Fruit fly (Drosophila melanogaster) whole organism, larva: ENCODE data around the gene CG6428.
A peak's percentile ranks its signal among the peaks of the same experiment; 100 is the strongest.
"Not testable (repeated sequence)": the region's sequence is repeated elsewhere in the genome, so short reads cannot be mapped to it uniquely, and the experiment has no call there.

Experiments
- noc ChIP-seq: fragments of 200-800 bp; sonication (Bioruptor generic); optimal IDR thresholded peaks from 3 replicates; lab custom pipeline; 2019; ENCODE audit warnings: missing biosample characterization, mild to moderate bottlenecking, missing genetic modification characterization, moderate library complexity

Gene CG6428

DNA sequence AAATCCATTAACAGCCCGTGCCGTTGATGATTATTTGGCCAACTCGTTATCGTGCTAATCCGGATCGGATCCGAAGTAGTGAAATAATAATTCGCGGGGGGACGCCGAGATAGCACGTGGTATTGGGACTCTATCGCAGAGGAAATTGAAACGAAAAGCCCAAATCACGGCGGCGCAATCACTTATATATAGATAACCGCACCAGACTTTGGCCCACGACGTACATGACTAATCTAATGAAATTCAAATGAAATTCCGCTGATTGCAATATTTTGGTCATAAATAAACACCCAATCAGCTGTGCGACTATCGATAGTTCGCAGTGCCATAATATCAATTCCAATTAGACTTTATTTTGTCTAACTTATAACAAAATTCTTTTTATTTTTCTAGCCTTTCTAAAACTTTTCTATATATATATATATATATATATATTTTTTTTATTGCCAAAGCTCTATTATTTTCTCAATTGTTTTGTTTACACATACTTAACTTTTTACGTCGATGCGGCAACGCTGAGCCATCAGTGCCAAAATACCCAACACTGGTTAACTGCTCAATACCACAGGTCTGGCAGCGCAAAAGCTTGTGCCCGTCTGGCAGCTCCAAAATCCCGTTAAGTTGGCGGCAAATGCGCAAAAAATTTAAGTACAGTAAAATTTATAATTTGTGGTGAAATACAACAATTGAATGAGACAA, at the start of gene CG6428:
Gene CG6428 (minus strand): TSS at position 310 of the 699 bp plus-strand sequence.
- TF ChIP-seq noc: peak; percentile 45

DNA sequence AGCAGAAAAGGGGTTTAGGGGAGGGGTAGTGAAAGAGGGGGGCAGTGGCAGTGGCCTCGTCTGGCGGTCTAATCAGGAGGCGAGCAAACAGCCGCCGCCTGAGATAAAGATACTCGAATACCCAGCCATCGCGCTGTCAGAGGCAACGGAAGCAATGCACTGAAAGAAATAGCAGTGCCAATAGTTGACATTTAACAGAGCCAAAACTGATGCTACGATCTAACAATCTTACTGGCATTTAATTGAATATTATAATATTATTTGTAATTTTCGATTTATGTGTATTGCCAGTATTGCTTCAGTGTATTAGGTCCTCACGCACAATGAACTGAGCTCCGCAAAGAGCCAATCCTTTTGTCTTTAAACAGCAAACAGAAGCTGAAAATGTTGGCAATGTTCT, 44.4 kb upstream of the CG6428 start:
- no peak for TF ChIP-seq noc

DNA sequence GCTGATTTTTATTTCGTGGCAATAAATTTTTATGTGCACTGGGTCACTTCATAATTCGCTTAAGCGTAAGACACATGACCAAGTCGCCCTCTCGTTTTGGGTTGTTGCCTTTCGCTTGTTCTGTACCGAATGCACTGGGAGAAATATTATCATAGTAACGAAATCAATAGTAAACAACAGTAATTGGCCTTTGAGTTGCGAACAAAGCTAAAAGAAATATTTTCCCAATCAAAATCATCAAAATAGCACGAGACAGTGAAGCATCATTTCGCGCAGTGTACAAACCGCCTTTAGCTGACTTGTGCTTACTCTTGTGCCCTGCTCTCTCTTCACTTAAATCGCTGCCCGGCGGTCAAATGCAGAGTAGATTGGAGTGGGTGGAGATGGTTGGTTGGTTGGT, 42.4 kb upstream of the CG6428 start:
- no peak for TF ChIP-seq noc

DNA sequence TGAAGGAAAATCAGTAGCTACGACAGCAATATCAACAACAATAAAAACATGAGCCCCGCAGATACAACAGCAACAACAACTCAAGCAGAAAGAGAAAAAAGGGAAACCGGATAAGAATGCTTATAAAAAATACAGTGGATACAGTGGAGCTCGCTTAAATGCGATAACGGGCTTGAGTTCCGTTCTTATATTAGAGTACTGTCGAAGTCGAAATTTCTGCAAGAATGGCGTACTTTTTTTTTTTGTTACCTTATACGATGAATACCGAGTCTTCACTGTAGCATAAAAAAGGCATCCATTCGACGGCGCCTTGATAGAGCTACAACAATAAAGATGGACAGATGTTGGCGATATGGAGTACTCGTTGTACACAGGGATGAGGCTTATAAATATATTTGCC, 41.7 kb upstream of the CG6428 start:
- TF ChIP-seq noc: no peak

DNA sequence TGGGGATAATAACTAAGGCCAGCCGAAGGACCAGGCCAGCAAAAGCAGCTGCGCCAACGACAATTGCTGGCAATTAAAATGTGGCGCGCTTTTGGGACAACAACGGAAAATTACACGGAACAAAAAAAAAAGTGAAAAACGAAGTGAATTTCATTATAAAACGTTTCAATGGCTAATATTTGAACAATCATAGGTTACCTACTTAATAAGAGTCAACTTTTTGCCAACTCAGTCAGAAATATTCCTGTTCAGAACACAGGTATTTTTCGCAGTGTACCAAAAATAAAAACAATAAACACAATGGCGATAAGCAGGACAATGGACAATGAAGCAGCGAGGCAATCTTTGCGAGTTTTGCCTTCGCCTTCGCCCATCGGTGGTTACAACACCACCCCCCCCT, 36.6 kb upstream of the CG6428 start:
- TF ChIP-seq noc: no peak

DNA sequence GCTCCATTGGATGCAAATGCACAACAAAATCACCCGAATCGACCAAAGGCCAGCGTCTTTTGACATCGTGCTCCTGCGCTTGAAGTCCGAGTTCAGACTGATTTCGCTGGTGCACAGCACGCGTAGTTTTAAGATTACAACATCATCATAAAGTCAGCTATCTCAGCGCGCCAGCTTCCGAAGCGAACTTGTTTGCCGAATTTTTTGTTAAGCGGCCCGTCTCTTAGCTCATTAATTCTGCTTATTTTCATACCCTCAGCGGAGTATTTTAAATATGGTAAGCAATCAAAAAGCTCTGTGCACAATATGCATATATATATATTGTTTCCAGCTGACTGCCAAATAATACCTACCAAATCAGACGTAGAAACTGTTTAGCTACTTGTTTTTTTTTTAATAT, 2.8 kb upstream of the CG6428 start, which contains the start of gene CG6414:
Gene CG6414 (minus strand): TSS at position 101 of the 400 bp plus-strand sequence.
- no peak for TF ChIP-seq noc

DNA sequence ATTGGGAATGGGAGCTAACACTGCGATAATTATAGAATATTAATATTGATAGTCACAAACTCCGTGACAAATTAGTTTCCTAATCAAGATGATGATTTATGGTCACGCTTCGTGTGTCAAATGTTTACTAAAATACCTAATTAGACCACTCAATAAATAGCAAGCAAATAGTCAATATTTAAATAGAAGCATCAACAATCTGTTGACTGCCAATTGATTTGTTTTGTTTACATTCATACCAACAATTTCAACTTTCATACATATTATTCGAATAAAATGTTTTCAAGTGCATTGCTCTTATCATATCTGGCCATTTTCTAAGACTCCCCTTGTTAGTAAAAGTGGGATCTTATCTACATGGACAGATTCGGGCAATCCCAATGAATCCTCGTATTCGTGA, 842 bp downstream of the CG6428 start:
- TF ChIP-seq noc: no peak

DNA sequence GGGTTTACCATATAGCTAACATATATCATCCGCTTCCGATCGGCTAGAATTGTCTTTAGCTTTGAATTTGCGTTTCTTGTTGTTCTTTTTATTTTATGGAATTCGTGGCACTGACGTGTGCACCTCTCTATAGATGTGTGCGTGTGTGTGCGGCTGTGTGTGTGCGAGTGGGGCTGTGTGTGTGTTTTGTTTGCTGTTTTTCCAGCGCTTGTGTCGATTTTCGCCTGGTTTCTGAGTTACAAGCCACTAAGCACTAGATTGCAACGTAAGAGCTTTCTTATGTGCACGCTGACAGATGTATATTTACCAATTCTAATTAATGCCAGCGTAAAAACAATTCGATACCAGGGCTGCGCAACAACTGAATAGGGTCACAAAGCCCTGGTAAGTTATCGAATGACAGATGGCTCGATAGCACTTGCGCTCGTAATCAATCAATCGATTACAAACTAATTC, 3.5 kb downstream of the CG6428 start, which contains the start of gene lva:
Gene lva (minus strand): TSS at position 363 of the 456 bp plus-strand sequence.
- no peak for TF ChIP-seq noc

DNA sequence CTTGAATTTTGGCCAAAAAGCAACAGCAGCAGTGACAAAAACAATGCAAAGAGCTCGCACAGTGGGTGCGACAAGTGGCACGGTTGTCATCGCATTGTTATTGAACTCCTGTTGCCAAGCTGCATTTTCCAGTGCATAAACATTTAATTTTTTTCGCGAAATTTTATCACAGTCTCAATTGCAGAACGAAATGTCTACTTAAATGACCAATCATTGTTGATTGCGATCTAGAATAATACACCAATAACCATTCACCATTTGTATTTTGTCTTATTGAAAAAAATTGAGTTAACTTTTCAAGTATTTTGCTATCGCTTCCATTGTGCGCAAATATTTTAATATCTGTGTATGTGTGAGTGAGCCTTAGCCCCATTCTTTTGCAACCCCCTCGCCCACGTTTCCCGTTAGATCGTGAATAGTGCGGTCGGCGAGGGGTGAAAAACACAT, 18.2 kb downstream of the CG6428 start:
- no peak for TF ChIP-seq noc

DNA sequence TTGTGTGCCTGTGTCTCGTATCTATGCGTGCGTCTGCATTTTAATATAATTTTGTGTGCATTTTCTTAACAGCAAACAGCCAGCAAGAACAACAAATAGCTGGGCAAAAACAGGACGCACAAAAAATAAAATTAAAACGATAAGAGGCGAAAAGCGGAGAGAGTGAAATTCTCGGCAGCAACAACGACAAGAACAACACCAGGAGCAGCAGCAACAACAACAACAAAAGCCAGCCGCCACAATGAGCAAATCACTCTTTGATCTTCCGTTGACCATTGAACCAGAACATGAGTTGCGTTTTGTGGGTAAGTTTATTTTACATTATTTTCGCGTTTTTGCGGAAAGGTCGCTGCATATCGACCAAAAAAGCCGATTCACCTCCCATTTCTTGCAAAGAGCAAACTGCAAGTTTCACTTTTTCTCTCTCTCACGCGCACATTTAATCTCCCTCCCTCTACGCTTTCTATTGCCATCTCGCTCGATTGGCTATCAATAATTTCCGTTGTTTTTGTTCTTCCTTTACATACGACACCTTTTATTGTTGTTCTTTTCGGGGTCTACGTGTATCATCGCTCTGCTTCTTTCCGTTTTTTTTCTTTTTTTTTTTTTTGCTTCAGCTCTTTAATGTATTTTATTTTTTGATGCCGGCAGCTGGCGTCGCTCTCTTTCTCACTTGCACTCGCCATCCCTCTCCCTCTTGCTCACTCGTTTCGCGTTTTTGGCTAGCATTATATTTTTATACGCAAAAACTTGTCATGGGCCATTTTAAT, 18.9 kb downstream of the CG6428 start:
- no peak for TF ChIP-seq noc

DNA sequence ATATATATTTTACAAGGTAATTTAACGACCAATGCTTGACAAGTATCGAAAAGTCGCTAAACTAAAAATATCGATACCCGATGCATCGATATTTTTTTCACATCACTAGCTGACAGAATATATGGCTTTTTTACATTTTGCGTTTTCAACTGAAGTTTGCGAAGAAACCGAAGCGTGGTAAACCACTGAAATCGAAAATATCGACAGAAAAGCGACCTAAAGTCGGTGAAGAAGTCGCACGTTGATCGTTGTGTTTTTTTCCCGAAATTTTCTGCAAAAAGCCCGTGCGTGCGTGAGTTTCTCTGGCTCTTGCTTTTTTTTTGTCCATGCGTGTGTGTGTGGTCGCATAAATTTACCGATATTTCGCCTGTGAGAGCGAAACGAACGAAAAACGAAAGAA, 19.6 kb downstream of the CG6428 start, which contains the start of gene Vap33:
Gene Vap33 (plus strand): TSS at position 87 of the 400 bp plus-strand sequence.
- no peak for TF ChIP-seq noc

DNA sequence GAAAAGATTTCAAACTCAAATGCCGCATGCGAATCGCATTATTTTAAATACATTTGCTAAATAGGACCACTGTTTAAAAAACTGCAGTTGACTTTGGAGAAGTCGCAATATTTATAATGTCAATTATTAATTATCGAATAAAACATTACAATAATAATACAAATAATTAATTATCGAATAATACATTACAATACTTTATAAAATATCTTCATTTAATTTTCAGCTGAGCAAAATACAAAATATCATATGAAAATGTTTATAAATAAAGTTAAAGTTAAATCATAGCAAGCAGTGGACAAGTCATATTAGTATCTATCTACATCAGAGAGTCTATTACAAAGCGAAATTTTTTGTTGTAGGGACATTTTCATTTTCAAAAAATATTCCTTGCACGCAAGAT, 23.7 kb downstream of the CG6428 start, which contains the start of gene Gem4c:
Gene Gem4c (plus strand): TSS at position 301 of the 400 bp plus-strand sequence.
- not testable (repeated sequence) for TF ChIP-seq noc

DNA sequence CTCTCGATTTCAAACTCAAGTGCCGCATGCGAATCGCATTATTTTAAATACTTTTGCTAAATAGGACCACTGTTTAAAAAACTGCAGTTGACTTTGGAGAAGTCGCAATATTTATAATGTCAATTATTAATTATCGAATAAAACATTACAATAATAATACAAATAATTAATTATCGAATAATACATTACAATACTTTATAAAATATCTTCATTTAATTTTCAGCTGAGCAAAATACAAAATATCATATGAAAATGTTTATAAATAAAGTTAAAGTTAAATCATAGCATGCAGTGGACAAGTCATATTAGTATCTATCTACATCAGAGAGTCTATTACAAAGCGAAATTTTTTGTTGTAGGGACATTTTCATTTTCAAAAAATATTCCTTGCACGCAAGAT, 27.9 kb downstream of the CG6428 start, which contains the start of gene Gem4b:
Gene Gem4b (plus strand): TSS at position 301 of the 400 bp plus-strand sequence.
- not testable (repeated sequence) for TF ChIP-seq noc

DNA sequence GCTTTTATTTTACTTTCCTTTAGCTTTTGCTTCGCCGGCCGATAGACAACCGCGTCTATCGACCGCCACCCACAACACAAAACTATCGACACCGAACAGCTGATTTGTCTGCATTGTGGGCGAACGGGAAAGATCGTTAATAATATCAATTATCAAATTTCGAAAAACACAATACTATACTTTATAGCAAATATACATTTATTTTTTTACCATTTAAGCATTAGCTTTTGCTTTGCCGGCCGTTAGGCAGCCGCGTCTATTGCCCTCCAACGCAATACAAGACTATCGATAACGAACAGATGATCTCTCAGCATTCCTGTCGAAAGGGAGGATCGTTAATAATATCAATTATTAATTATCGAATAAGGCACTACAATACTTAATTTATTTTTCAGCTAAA, 32.3 kb downstream of the CG6428 start, which contains the start of the genes CG2938 and Glos:
Gene CG2938 (minus strand): TSS at position 296 of the 400 bp plus-strand sequence.
Gene Glos (plus strand): TSS at position 344 of the 400 bp plus-strand sequence.
- no peak for TF ChIP-seq noc

DNA sequence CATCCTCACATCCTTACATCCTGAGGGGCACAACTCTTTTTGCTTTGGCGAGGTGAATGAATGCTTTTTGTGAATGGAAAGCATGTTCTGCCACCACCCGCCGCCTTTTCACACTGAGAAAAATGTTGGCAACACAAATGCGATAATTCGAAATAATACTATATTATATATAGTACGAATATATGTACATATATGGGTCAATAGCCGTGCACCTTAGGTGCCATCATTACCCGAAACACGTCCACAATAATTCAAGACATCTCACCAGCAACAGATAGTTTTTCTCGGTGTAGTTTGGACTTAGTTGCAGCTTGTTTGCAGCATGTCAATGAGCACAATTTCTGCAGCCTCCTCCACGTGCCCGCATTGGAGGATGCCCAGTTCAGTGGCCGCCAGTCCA, 36.8 kb downstream of the CG6428 start:
- no peak for TF ChIP-seq noc

DNA sequence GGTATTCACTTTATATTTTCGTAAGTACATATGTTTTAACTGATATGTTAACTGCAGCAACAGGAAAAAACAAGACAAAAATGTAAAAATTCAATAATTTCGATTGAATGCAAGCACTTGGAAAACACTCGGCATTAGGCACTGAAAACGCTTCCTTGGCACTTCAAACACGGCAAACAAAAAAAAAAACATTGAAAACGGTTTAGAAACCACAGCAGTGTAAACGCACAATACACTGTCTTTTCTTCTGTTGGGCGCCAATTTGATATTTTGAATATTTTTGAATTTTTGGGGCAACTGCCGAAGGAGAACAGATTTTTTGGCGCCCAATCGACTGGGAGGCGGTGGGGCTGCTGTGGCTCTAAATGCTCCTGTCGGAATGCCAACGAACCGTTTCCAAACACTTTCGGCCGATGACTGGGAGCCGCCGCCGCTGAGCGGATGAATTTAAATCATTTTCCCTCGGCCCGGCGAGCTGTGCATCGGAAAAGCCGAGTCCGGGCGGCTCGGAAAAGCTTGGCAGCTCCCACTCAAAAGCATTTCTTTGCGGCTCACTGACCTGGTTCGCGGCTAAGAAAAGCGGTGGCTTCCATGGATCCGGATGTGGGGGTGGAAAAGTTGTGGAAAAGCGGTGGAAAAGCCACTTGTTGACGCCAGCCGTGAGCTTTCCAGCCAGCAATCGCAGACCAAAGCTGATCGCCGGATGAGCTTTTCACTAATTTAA, 37.8 kb downstream of the CG6428 start, which contains the start of gene CG42541:
Gene CG42541 (minus strand): TSS at position 51 of the 724 bp plus-strand sequence.
- no peak for TF ChIP-seq noc
